Worm (Caenorhabditis elegans) whole organism, L2 larva: ENCODE data around the gene C43H6.6.

Experiments used
- C34F6.9 ChIP-seq: fragments of 150-350 bp; optimal IDR thresholded peaks from 2 replicates; lab custom pipeline; 2014; ENCODE audit warnings: missing biosample characterization, missing genetic modification characterization
- F13H6.1 ChIP-seq: sonication (generic microtip); optimal IDR thresholded peaks from 2 replicates; lab custom pipeline; 2016; ENCODE audit warnings: missing genetic modification characterization, missing compliant biosample characterization
- R02D3.7 ChIP-seq: fragments of 150-350 bp; optimal IDR thresholded peaks from 2 replicates; lab custom pipeline; 2014; ENCODE audit warnings: missing biosample characterization, missing genetic modification characterization
- Y55F3AM.14 ChIP-seq: fragments of 200-800 bp; sonication (Bioruptor generic); optimal IDR thresholded peaks from 2 replicates; lab custom pipeline; 2018; ENCODE audit warnings: mild to moderate bottlenecking, missing genetic modification characterization, missing compliant biosample characterization
- ZK546.5 ChIP-seq: sonication (generic microtip); optimal IDR thresholded peaks from 2 replicates; lab custom pipeline; 2017; ENCODE audit warnings: missing biosample characterization, missing genetic modification characterization
- alr-1 ChIP-seq: fragments of 150-350 bp; optimal IDR thresholded peaks from 2 replicates; lab custom pipeline; 2014; ENCODE audit warnings: missing biosample characterization, missing genetic modification characterization
- aly-2 ChIP-seq: fragments of 150-350 bp; optimal IDR thresholded peaks from 2 replicates; lab custom pipeline; 2014; ENCODE audit warnings: missing biosample characterization, missing genetic modification characterization
- ama-1 ChIP-seq: fragments of 150-350 bp; optimal IDR thresholded peaks from 2 replicates; lab custom pipeline; 2018; ENCODE audit warnings: inconsistent platforms
- blmp-1 ChIP-seq: sonication (generic microtip); optimal IDR thresholded peaks from 2 replicates; lab custom pipeline; 2017; ENCODE audit warnings: missing genetic modification characterization, mild to moderate bottlenecking, missing compliant biosample characterization, antibody characterized with exemption, moderate library complexity; ENCODE audit not compliant: insufficient read depth
- ceh-16 ChIP-seq: fragments of 150-350 bp; optimal IDR thresholded peaks from 2 replicates; lab custom pipeline; 2014; ENCODE audit warnings: missing biosample characterization, missing genetic modification characterization
- ceh-82 ChIP-seq: fragments of 150-350 bp; optimal IDR thresholded peaks from 2 replicates; lab custom pipeline; 2014; ENCODE audit warnings: missing biosample characterization, missing genetic modification characterization
- crh-2 ChIP-seq: sonication (generic microtip); optimal IDR thresholded peaks from 2 replicates; lab custom pipeline; 2017; ENCODE audit warnings: missing biosample characterization, missing genetic modification characterization
- dmd-4 ChIP-seq: sonication (generic microtip); optimal IDR thresholded peaks from 2 replicates; lab custom pipeline; 2017; ENCODE audit warnings: missing biosample characterization, missing genetic modification characterization
- egl-27 ChIP-seq: sonication (generic microtip); optimal IDR thresholded peaks from 3 replicates; lab custom pipeline; 2017; ENCODE audit warnings: missing biosample characterization, missing genetic modification reagents, missing genetic modification characterization
- elt-1 ChIP-seq: fragments of 150-350 bp; optimal IDR thresholded peaks from 2 replicates; lab custom pipeline; 2014; ENCODE audit warnings: missing biosample characterization, missing genetic modification characterization
- elt-3 ChIP-seq: sonication (generic microtip); optimal IDR thresholded peaks from 2 replicates; lab custom pipeline; 2017; ENCODE audit warnings: missing biosample characterization, missing genetic modification characterization
- fos-1 ChIP-seq: fragments of 150-350 bp; optimal IDR thresholded peaks from 2 replicates; lab custom pipeline; 2014; ENCODE audit warnings: missing biosample characterization, missing genetic modification characterization
- gmeb-1 ChIP-seq: fragments of 150-350 bp; optimal IDR thresholded peaks from 2 replicates; lab custom pipeline; 2014; ENCODE audit warnings: missing biosample characterization, missing genetic modification characterization
- lin-11 ChIP-seq: fragments of 150-350 bp; sonication (generic microtip); optimal IDR thresholded peaks from 2 replicates; lab custom pipeline; 2014; ENCODE audit warnings: missing biosample characterization, missing genetic modification characterization, inconsistent platforms, mixed read lengths
- lin-13 ChIP-seq: fragments of 150-350 bp; optimal IDR thresholded peaks from 2 replicates; lab custom pipeline; 2014; ENCODE audit warnings: missing biosample characterization, missing genetic modification reagents, missing genetic modification characterization
- lin-39 ChIP-seq: fragments of 150-350 bp; optimal IDR thresholded peaks from 2 replicates; lab custom pipeline; 2014; ENCODE audit warnings: missing biosample characterization, missing genetic modification reagents, missing genetic modification characterization
- lsy-2 ChIP-seq, 2 experiments: fragments of 150-350 bp in 1 of 2; sonication (generic microtip) in 1 of 2; optimal IDR thresholded peaks; 2 replicates each; lab custom pipeline; 2014 to 2017; ENCODE audit warnings: missing biosample characterization in 2 of 2, missing genetic modification characterization in 2 of 2
- mab-5 ChIP-seq: fragments of 150-350 bp; optimal IDR thresholded peaks from 2 replicates; lab custom pipeline; 2014; ENCODE audit warnings: missing biosample characterization, missing genetic modification characterization
- mbf-1 ChIP-seq: sonication (generic microtip); optimal IDR thresholded peaks from 2 replicates; lab custom pipeline; 2017; ENCODE audit warnings: missing biosample characterization, missing genetic modification characterization
- mdl-1 ChIP-seq, 2 experiments: fragments of 150-350 bp in 1 of 2; sonication (generic microtip) in 1 of 2; optimal IDR thresholded peaks; 2 replicates each; lab custom pipeline; 2017; ENCODE audit warnings: missing biosample characterization in 2 of 2, missing genetic modification characterization in 2 of 2
- nhr-10 ChIP-seq: sonication (generic microtip); optimal IDR thresholded peaks from 2 replicates; lab custom pipeline; 2017; ENCODE audit warnings: missing biosample characterization, missing genetic modification characterization
- nhr-11 ChIP-seq: fragments of 150-350 bp; optimal IDR thresholded peaks from 2 replicates; lab custom pipeline; 2014; ENCODE audit warnings: missing biosample characterization, missing genetic modification characterization
- nhr-12 ChIP-seq: fragments of 150-350 bp; optimal IDR thresholded peaks from 2 replicates; lab custom pipeline; 2014; ENCODE audit warnings: missing biosample characterization, missing genetic modification characterization
- nhr-129 ChIP-seq: fragments of 150-350 bp; optimal IDR thresholded peaks from 2 replicates; lab custom pipeline; 2014; ENCODE audit warnings: missing biosample characterization, missing genetic modification characterization
- nhr-21 ChIP-seq: fragments of 150-350 bp; optimal IDR thresholded peaks from 2 replicates; lab custom pipeline; 2014; ENCODE audit warnings: missing biosample characterization, missing genetic modification characterization
- nhr-23 ChIP-seq: fragments of 150-350 bp; optimal IDR thresholded peaks from 2 replicates; lab custom pipeline; 2014; ENCODE audit warnings: missing biosample characterization, missing genetic modification reagents, missing genetic modification characterization
- nhr-237 ChIP-seq: fragments of 150-350 bp; optimal IDR thresholded peaks from 2 replicates; lab custom pipeline; 2014; ENCODE audit warnings: missing biosample characterization, missing genetic modification characterization
- nhr-25 ChIP-seq: fragments of 150-350 bp; sonication (generic microtip); optimal IDR thresholded peaks from 3 replicates; lab custom pipeline; 2014; ENCODE audit warnings: missing biosample characterization, missing genetic modification characterization
- nhr-6 ChIP-seq: fragments of 150-350 bp; optimal IDR thresholded peaks from 2 replicates; lab custom pipeline; 2014; ENCODE audit warnings: missing biosample characterization, missing genetic modification characterization
- nhr-77 ChIP-seq: fragments of 150-350 bp; optimal IDR thresholded peaks from 2 replicates; lab custom pipeline; 2014; ENCODE audit warnings: missing biosample characterization, missing genetic modification characterization
- peb-1 ChIP-seq: fragments of 150-350 bp; optimal IDR thresholded peaks from 2 replicates; lab custom pipeline; 2014; ENCODE audit warnings: missing biosample characterization, missing genetic modification characterization
- sem-4 ChIP-seq: fragments of 150-350 bp; optimal IDR thresholded peaks from 2 replicates; lab custom pipeline; 2014; ENCODE audit warnings: missing biosample characterization, missing genetic modification reagents, missing genetic modification characterization
- skn-1 ChIP-seq: sonication (generic microtip); optimal IDR thresholded peaks from 2 replicates; lab custom pipeline; 2017; ENCODE audit warnings: missing biosample characterization, missing genetic modification characterization
- sma-3 ChIP-seq: sonication (generic microtip); optimal IDR thresholded peaks from 2 replicates; lab custom pipeline; 2016; ENCODE audit warnings: missing genetic modification reagents, missing genetic modification characterization, missing compliant biosample characterization
- sma-9 ChIP-seq, 2 experiments: fragments of 150-350 bp in 1 of 2; sonication (generic microtip) in 1 of 2; optimal IDR thresholded peaks; 2 replicates each; lab custom pipeline; 2014 to 2016; ENCODE audit warnings: missing genetic modification characterization in 2 of 2, mild to moderate bottlenecking in 1 of 2, missing biosample characterization in 1 of 2, missing compliant biosample characterization in 1 of 2, missing genetic modification reagents in 1 of 2, moderate library complexity in 1 of 2
- snpc-4 ChIP-seq: fragments of 150-350 bp; optimal IDR thresholded peaks from 2 replicates; lab custom pipeline; 2014; ENCODE audit warnings: missing biosample characterization, missing genetic modification characterization
- unc-39 ChIP-seq: fragments of 150-350 bp; optimal IDR thresholded peaks from 2 replicates; lab custom pipeline; 2014; ENCODE audit warnings: missing biosample characterization, missing genetic modification characterization
- unc-55 ChIP-seq: fragments of 150-350 bp; sonication (generic microtip); optimal IDR thresholded peaks from 3 replicates; lab custom pipeline; 2014; ENCODE audit warnings: missing biosample characterization, missing genetic modification reagents, missing genetic modification characterization
- unc-62 ChIP-seq: fragments of 150-350 bp; optimal IDR thresholded peaks from 2 replicates; lab custom pipeline; 2014; ENCODE audit warnings: missing biosample characterization, missing genetic modification reagents, missing genetic modification characterization
- zag-1 ChIP-seq: fragments of 150-350 bp; optimal IDR thresholded peaks from 2 replicates; lab custom pipeline; 2014; ENCODE audit warnings: missing biosample characterization, missing genetic modification characterization
- ztf-1 ChIP-seq: fragments of 200-800 bp; sonication (Bioruptor generic); conservative IDR thresholded peaks from 2 replicates; pipeline ENCODE4 v1.3.6; 2022; ENCODE audit warnings: missing genetic modification characterization, missing compliant biosample characterization
- ztf-11 ChIP-seq: sonication (generic microtip); optimal IDR thresholded peaks from 2 replicates; lab custom pipeline; 2017; ENCODE audit warnings: missing biosample characterization, missing genetic modification characterization
- ztf-4 ChIP-seq: fragments of 150-350 bp; optimal IDR thresholded peaks from 2 replicates; lab custom pipeline; 2014; ENCODE audit warnings: missing biosample characterization, missing genetic modification characterization

Gene C43H6.6

DNA sequence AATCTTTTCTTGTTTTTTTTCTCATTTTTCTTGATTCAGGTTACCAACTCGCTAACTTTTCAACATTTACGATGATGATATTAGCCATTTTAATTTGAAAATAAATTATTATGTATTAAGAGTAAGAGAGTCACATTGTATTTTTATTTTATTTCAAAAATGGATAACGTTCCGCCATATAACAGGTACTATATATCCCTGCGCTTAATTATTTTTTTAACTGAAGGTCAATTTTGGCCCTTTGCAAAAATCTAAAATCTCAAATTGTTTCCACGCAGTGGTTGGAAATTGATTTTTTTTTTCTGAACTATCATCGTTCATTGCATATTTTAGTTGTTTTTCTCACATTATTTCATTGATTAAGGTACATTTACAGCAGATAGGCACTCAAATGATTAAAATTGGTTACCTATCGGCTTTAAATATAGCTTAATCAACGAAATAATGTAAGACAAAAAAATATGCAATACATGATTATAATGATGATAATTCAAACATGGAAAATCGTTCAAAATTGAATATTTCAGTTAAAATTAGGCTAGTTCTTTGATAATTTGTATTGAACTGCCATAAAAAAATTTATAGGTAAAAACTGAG, 30.3 kb upstream of the C43H6.6 start:
- TF ChIP-seq elt-3 (tag; lab: Kevin White, UChicago) = no peak
- TF ChIP-seq snpc-4 (tag; lab: Kevin White, UChicago) = peak; percentile 63
- peak; percentile 86 for TF ChIP-seq skn-1 (tag; lab: Kevin White, UChicago)
- TF ChIP-seq nhr-237 = peak; percentile 90
- TF ChIP-seq ceh-82 = peak; percentile 79
- TF ChIP-seq nhr-23 (tag; lab: Kevin White, UChicago) = no peak
- peak; percentile 34 to 64 for TF ChIP-seq mdl-1 (tag; optimal IDR thresholded peaks at IDR 0.05; lab: Kevin White, UChicago)
- no peak for TF ChIP-seq lin-11 (tag; lab: Kevin White, UChicago)
- TF ChIP-seq lin-39 (tag; lab: Kevin White, UChicago) = no peak
- TF ChIP-seq aly-2 (tag; lab: Kevin White, UChicago) = peak; percentile 68
- peak; percentile 95 for TF ChIP-seq sma-3 (GFP tag; lab: Kevin White, UChicago)
- TF ChIP-seq nhr-129 (tag; lab: Kevin White, UChicago) = peak; percentile 85
- TF ChIP-seq fos-1 (tag; lab: Kevin White, UChicago) = peak; percentile 97
- peak; percentile 97 for TF ChIP-seq nhr-21 (tag; lab: Kevin White, UChicago)
- no peak for TF ChIP-seq ceh-16 (tag; lab: Kevin White, UChicago)
- peak; percentile 85 for TF ChIP-seq sma-9 (GFP tag; optimal IDR thresholded peaks at IDR 0.05; lab: Kevin White, UChicago)
- no peak for TF ChIP-seq sma-9 (tag; optimal IDR thresholded peaks at IDR 0.05; lab: Kevin White, UChicago)
- TF ChIP-seq peb-1 (tag; lab: Kevin White, UChicago) = no peak
- peak; percentile 87 to 93 for TF ChIP-seq lsy-2 (tag; optimal IDR thresholded peaks at IDR 0.05; lab: Kevin White, UChicago)
- TF ChIP-seq nhr-10 = peak; percentile 91
- TF ChIP-seq egl-27 (tag; lab: Kevin White, UChicago) = peak; percentile 92
- no peak for TF ChIP-seq zag-1
- TF ChIP-seq sem-4 = peak; percentile 90
- no peak for TF ChIP-seq alr-1 (tag; lab: Kevin White, UChicago)
- TF ChIP-seq lin-13 (GFP tag; lab: Kevin White, UChicago) = peak; percentile 94
- TF ChIP-seq C34F6.9 (tag; lab: Kevin White, UChicago) = peak; percentile 75
- peak; percentile 76 for TF ChIP-seq dmd-4 (tag; lab: Kevin White, UChicago)
- peak; percentile 92 for TF ChIP-seq gmeb-1 (tag; lab: Kevin White, UChicago)
- peak; percentile 53 for TF ChIP-seq Y55F3AM.14 (GFP tag; lab: Kevin White, UChicago)
- TF ChIP-seq nhr-25 (tag; lab: Kevin White, UChicago) = peak; percentile 97
- TF ChIP-seq unc-39 (tag; lab: Kevin White, UChicago) = no peak
- peak; percentile 48 for TF ChIP-seq nhr-12 (tag; lab: Kevin White, UChicago)
- no peak for TF ChIP-seq ztf-11 (tag; lab: Kevin White, UChicago)
- peak; percentile 97 for TF ChIP-seq crh-2 (tag; lab: Kevin White, UChicago)
- peak; percentile 93 for TF ChIP-seq nhr-77 (tag; lab: Kevin White, UChicago)
- no peak for TF ChIP-seq ztf-1 (GFP tag; lab: Robert Waterston, UW)
- peak; percentile 58 for TF ChIP-seq unc-55 (GFP tag; lab: Kevin White, UChicago)
- TF ChIP-seq ama-1 (lab: Kevin White, UChicago) = no peak
- TF ChIP-seq blmp-1 (tag; lab: Kevin White, UChicago) = peak; percentile 68
- TF ChIP-seq mab-5 (tag; lab: Kevin White, UChicago) = peak; percentile 53
- TF ChIP-seq elt-1 (tag; lab: Kevin White, UChicago) = no peak
- TF ChIP-seq nhr-11 (tag; lab: Kevin White, UChicago) = peak; percentile 17
- no peak for TF ChIP-seq unc-62 (GFP tag; lab: Kevin White, UChicago)
- TF ChIP-seq R02D3.7 (tag; lab: Kevin White, UChicago) = peak; percentile 66
- TF ChIP-seq ZK546.5 (tag; lab: Kevin White, UChicago) = peak; percentile 51
- TF ChIP-seq F13H6.1 = peak; percentile 84
- TF ChIP-seq ztf-4 = peak; percentile 69
- peak; percentile 60 for TF ChIP-seq mbf-1 (tag; lab: Kevin White, UChicago)
- peak; percentile 89 for TF ChIP-seq nhr-6 (tag; lab: Kevin White, UChicago)
- TF ChIP-seq, all 48 proteins: peak for 34
